Worm (Caenorhabditis elegans) whole organism, L3 larva: ENCODE measurements around the gene C40H1.7.

Experiments used
- R02D3.7 ChIP-seq: fragments of 150-350 bp; optimal IDR thresholded peaks from 2 replicates; lab custom pipeline; 2014; ENCODE audit warnings: missing biosample characterization, missing genetic modification characterization
- egl-27 ChIP-seq: sonication (generic microtip); optimal IDR thresholded peaks from 4 replicates; lab custom pipeline; 2017; ENCODE audit warnings: missing biosample characterization, missing genetic modification reagents, missing genetic modification characterization
- elt-2 ChIP-seq: sonication (generic microtip); optimal IDR thresholded peaks from 2 replicates; lab custom pipeline; 2016; ENCODE audit warnings: missing genetic modification reagents, mild to moderate bottlenecking, missing genetic modification characterization, missing compliant biosample characterization
- hmg-11 ChIP-seq: sonication (generic microtip); optimal IDR thresholded peaks from 2 replicates; lab custom pipeline; 2016; ENCODE audit warnings: missing genetic modification characterization, missing compliant biosample characterization
- lin-39 ChIP-seq: fragments of 150-350 bp; optimal IDR thresholded peaks from 2 replicates; lab custom pipeline; 2018; ENCODE audit warnings: missing biosample characterization, missing genetic modification reagents, missing genetic modification characterization
- mdl-1 ChIP-seq: fragments of 150-350 bp; optimal IDR thresholded peaks from 2 replicates; lab custom pipeline; 2014; ENCODE audit warnings: missing biosample characterization, missing genetic modification characterization
- nhr-77 ChIP-seq: fragments of 150-350 bp; optimal IDR thresholded peaks from 2 replicates; lab custom pipeline; 2014; ENCODE audit warnings: missing biosample characterization, missing genetic modification characterization
- pha-4 ChIP-seq: fragments of 150-350 bp; optimal IDR thresholded peaks from 2 replicates; lab custom pipeline; 2014; ENCODE audit warnings: missing biosample characterization, missing genetic modification reagents, missing genetic modification characterization
- snpc-4 ChIP-seq: fragments of 150-350 bp; optimal IDR thresholded peaks from 2 replicates; lab custom pipeline; 2014; ENCODE audit warnings: missing biosample characterization, missing genetic modification characterization
- unc-62 ChIP-seq: fragments of 150-350 bp; sonication (generic microtip); optimal IDR thresholded peaks from 4 replicates; lab custom pipeline; 2014; ENCODE audit warnings: missing biosample characterization, missing genetic modification reagents, missing genetic modification characterization
- ztf-11 ChIP-seq: fragments of 150-350 bp; optimal IDR thresholded peaks from 2 replicates; lab custom pipeline; 2014; ENCODE audit warnings: missing biosample characterization, missing genetic modification characterization

- TF ChIP-seq elt-2 (no peak), lin-39 (tag; lab: Kevin White, UChicago) (no peak), unc-62 (GFP tag; lab: Kevin White, UChicago) (no peak), hmg-11 (tag; lab: Kevin White, UChicago) (no peak), snpc-4 (tag; lab: Kevin White, UChicago) (no peak), ztf-11 (tag; lab: Kevin White, UChicago) (no peak), mdl-1 (tag; lab: Kevin White, UChicago) (no peak), R02D3.7 (no peak), egl-27 (tag; lab: Kevin White, UChicago) (no peak), pha-4 (tag; lab: Kevin White, UChicago) (no peak), nhr-77 (tag; lab: Kevin White, UChicago) (no peak)
These were observed 5.1 kb downstream of the C40H1.7 start, which contains the start of gene ttr-5 for ce11 chrIII:9329790-9330366.
